Worm (Caenorhabditis elegans): Measurements from ENCODE around the gene srh-203.
"Not testable (repeated sequence)": the region's sequence is repeated elsewhere in the genome, so short reads cannot be mapped to it uniquely, and the experiment has no call there.

The srh-203 gene

DNA sequence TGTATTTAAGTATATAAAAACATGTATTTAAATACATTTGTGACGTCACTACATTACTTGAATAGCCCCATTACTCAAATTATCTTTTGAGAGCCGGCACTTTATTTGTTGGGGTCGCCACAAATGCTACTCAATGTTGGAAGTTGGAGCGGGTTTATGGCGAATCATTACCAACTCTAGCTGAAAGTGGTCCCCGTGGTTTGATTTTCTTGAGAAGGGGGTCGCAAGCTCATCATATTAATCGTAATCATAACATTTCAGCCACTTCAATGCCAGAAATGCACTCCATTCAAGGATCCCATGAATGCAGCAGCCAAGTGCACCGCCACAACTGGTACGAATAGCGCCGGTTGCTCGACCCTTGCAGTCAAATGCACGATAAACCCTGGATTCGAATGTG lies 8.2 kb upstream of the srh-203 start, which contains the start of gene F20E11.7:
Gene F20E11.7, plus strand, starts transcription at position 301 of the 400 bp plus-strand sequence.
- TF ChIP-seq nhr-77 (tag; optimal IDR thresholded peaks at IDR 0.05); lin-39 (tag; optimal IDR thresholded peaks at IDR 0.05); sdz-12 (GFP tag; optimal IDR thresholded peaks at IDR 0.05): not testable (repeated sequence)

DNA sequence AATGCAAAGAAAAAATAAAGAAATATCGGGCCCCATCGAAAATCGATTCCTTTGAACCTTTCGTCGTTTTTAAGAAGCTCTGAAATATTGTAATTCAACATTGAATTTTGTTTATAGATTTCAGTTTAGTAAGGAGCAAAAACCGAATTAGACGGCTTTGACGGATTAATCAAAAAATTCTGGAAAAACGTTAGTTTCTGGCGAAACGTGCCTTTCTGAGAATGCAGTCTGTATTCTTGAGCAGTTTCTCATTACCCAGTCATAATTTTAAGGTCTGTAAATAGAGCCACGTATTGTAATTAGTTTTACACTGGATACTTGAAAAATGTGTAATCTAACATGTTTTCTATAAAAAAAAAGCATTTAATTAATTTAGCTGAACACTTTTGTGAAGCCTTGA lies 4.0 kb upstream of the srh-203 start, which contains the start of gene srz-48:
Gene srz-48, minus strand, starts transcription at position 101 of the 400 bp plus-strand sequence.
- TF ChIP-seq dmd-8 (GFP tag; IDR thresholded peaks at IDR 0.05) (no peak), lin-1 (GFP tag; IDR thresholded peaks at IDR 0.05) (no peak), pqm-1 (tag; optimal IDR thresholded peaks at IDR 0.05) (no peak), aha-1 (tag) (no peak), snpc-1.2 (GFP tag; IDR thresholded peaks at IDR 0.05) (no peak), zip-2 (tag; optimal IDR thresholded peaks at IDR 0.05) (no peak), F37D6.2 (tag; optimal IDR thresholded peaks at IDR 0.05) (no peak)

DNA sequence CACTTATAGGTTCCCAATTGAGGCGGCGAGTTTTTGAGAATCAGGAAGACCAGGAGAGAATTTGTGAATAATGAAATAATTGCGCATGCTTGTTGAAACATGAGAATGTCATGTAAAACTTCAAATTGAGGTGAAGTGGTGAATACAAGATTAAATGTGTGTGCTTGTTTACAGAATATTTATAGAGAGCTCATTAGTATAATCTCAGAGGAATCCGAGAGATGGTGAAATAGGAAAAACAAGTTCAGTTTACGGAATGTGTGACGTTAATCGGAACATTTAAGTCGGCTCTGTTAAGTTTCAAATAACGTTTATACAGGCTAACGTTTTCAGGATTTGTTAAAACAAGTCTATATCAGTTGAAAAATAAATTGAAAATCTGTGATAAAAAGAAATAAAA lies 2.0 kb upstream of the srh-203 start, which contains the start of gene str-200:
Gene str-200, minus strand, starts transcription at position 101 of the 400 bp plus-strand sequence.
- no peak for TF ChIP-seq mdl-1 (tag; optimal IDR thresholded peaks at IDR 0.05)
- TF ChIP-seq lir-3 (tag; optimal IDR thresholded peaks at IDR 0.05): no peak
- TF ChIP-seq aha-1 (tag): no peak
- no peak for TF ChIP-seq set-16 (GFP tag; IDR thresholded peaks at IDR 0.05)
- TF ChIP-seq daf-16 (GFP tag; optimal IDR thresholded peaks at IDR 0.05): no peak
- TF ChIP-seq daf-16 (tag; optimal IDR thresholded peaks at IDR 0.05): no peak
- no peak for TF ChIP-seq D1046.2 (GFP tag; IDR thresholded peaks at IDR 0.05)
- no peak for TF ChIP-seq snpc-1.2 (GFP tag; IDR thresholded peaks at IDR 0.05)
- no peak for TF ChIP-seq zag-1 (tag; optimal IDR thresholded peaks at IDR 0.05)
- TF ChIP-seq nhr-6 (tag; optimal IDR thresholded peaks at IDR 0.05): no peak
- no peak for TF ChIP-seq saeg-2 (GFP tag; IDR thresholded peaks at IDR 0.05)
- TF ChIP-seq nhr-102 (tag; optimal IDR thresholded peaks at IDR 0.05): no peak

DNA sequence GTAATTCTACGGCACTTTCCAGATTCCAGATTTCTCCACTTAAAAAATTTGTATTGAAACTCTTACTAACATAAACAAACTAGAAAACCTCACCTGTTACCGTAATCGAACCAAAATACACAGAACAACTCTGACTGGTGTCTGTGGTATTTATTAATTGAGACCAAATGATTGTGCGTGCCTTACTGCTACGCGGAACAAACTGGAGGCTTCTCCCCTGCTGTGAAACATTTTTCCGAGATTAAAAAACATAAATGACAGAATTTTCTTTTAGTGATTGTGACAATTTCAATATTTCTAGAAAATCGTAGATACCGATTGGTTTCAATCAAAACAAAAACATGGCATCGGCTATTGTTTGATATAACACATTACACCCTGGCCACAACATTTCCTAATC lies 6.3 kb downstream of the srh-203 start:
- TF ChIP-seq ceh-32 (tag; optimal IDR thresholded peaks at IDR 0.05; ENCODE audit: poor library complexity) (no peak), aha-1 (tag) (peak; percentile 90), lin-13 (GFP tag; optimal IDR thresholded peaks at IDR 0.05) (no peak), tag-97 (GFP tag; IDR thresholded peaks at IDR 0.05) (no peak)

DNA sequence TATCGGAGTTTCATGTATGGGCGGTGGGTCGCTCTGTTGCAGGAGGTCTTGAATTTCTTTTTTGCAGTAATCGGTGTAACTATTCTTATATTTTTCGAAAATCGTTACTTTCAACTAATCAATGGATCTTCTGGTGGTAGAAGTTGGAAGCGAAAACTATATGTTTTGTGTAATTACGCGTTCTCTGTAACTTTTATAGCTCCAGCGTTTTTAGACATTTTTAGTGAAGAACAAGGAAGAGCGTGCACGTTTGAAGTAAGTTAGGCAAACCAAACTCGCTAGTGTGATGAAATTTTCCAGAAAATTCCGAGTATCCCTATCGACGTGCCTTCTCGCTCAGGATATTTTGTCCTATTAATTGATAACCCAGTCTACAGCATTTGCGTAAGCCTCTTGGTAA lies 16.7 kb downstream of the srh-203 start, which contains the start of gene srh-154:
Gene srh-154, plus strand, starts transcription at position 301 of the 400 bp plus-strand sequence.
- TF ChIP-seq zag-1 (tag; optimal IDR thresholded peaks at IDR 0.05) (no peak), nhr-10 (tag; optimal IDR thresholded peaks at IDR 0.05) (no peak), nhr-25 (tag; optimal IDR thresholded peaks at IDR 0.05; ENCODE audit: borderline replicate concordance, insufficient read depth) (no peak), snpc-4 (tag; optimal IDR thresholded peaks at IDR 0.05) (no peak), lim-7 (GFP tag; IDR thresholded peaks at IDR 0.05) (no peak), Y75B8A.6 (GFP tag; IDR thresholded peaks at IDR 0.05) (no peak), dpl-1 (GFP tag; optimal IDR thresholded peaks at IDR 0.05) (no peak), hif-1 (tag; optimal IDR thresholded peaks at IDR 0.05) (no peak), nhr-77 (tag; optimal IDR thresholded peaks at IDR 0.05) (no peak)

DNA sequence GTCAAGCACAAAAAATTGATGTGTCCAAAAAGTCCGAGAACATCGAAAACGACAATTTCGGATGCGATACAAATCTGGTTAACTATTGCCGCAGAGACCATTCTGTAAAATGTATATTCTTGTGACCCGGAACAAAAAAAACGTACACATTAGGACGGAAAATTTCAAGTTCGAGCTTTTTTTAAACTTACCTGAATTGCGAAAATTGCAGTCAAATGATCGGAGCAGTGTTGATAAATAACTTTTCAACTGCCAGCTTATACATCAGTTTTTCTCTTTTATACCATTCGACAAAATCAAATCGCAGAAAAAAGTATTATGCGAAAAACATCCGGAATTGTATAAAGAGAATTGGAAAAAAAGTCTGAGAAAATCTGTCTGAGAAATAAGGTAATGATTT lies 17.8 kb downstream of the srh-203 start, which contains the start of gene srsx-2:
Gene srsx-2, minus strand, starts transcription at position 101 of the 400 bp plus-strand sequence.
- TF ChIP-seq nhr-111 (GFP tag; optimal IDR thresholded peaks at IDR 0.05): no peak
- no peak for TF ChIP-seq fos-1 (tag; optimal IDR thresholded peaks at IDR 0.05)
- TF ChIP-seq ces-1 (GFP tag; optimal IDR thresholded peaks at IDR 0.05): no peak
- no peak for TF ChIP-seq dpl-1 (GFP tag; optimal IDR thresholded peaks at IDR 0.05)
- no peak for TF ChIP-seq aha-1 (tag)
- TF ChIP-seq ceh-20 (GFP tag; IDR thresholded peaks at IDR 0.05): no peak
- TF ChIP-seq snpc-4 (tag; optimal IDR thresholded peaks at IDR 0.05): no peak
- TF ChIP-seq F44E2.7 (GFP tag; IDR thresholded peaks at IDR 0.05): no peak
- TF ChIP-seq ceh-28 (tag; optimal IDR thresholded peaks at IDR 0.05): no peak
- no peak for TF ChIP-seq nhr-76 (tag; optimal IDR thresholded peaks at IDR 0.05)
- no peak for TF ChIP-seq duxl-1 (tag; optimal IDR thresholded peaks at IDR 0.05; ENCODE audit: poor library complexity)
- no peak for TF ChIP-seq daf-19 (GFP tag; conservative IDR thresholded peaks at IDR 0.05)
- TF ChIP-seq mxl-2 (GFP tag; conservative IDR thresholded peaks at IDR 0.05): no peak
